Fruit fly (Drosophila melanogaster) whole organism, pupa: ENCODE data around the gene PIG-L.

ENCODE experiments used
- CG14655 ChIP-seq: fragments of 200-800 bp; sonication (Bioruptor generic); optimal IDR thresholded peaks from 3 replicates; lab custom pipeline; 2017; ENCODE audit warnings: mild to moderate bottlenecking, missing biosample characterization, missing genetic modification reagents, missing genetic modification characterization
- CG15710 ChIP-seq: fragments of 200-800 bp; sonication (Bioruptor generic); optimal IDR thresholded peaks from 2 replicates; lab custom pipeline; 2018; ENCODE audit warnings: missing biosample characterization, mild to moderate bottlenecking, missing genetic modification characterization, moderate library complexity
- CG34367 ChIP-seq: fragments of 200-800 bp; sonication (Bioruptor generic); optimal IDR thresholded peaks from 2 replicates; lab custom pipeline; 2018; ENCODE audit warnings: missing biosample characterization, mild to moderate bottlenecking, missing genetic modification characterization
- CG8159 ChIP-seq: fragments of 200-800 bp; sonication (Bioruptor generic); optimal IDR thresholded peaks from 3 replicates; lab custom pipeline; 2018; ENCODE audit warnings: missing biosample characterization, mild to moderate bottlenecking, missing genetic modification characterization, moderate library complexity
- CG9948 ChIP-seq: fragments of 200-800 bp; sonication (Bioruptor generic); optimal IDR thresholded peaks from 2 replicates; lab custom pipeline; 2018; ENCODE audit warnings: missing biosample characterization, mild to moderate bottlenecking, missing genetic modification characterization, moderate library complexity
- D1 ChIP-seq: fragments of 200-800 bp; sonication (Bioruptor generic); optimal IDR thresholded peaks from 2 replicates; lab custom pipeline; 2018; ENCODE audit warnings: missing biosample characterization, mild to moderate bottlenecking, missing genetic modification characterization, moderate library complexity
- Pif1B ChIP-seq: fragments of 200-800 bp; sonication (Bioruptor generic); optimal IDR thresholded peaks from 3 replicates; lab custom pipeline; 2016; ENCODE audit warnings: missing biosample characterization, missing genetic modification characterization
- rn ChIP-seq: fragments of 200-800 bp; sonication (Bioruptor generic); IDR thresholded peaks from 2 replicates; pipeline ENCODE4 v1.3.6; 2022; ENCODE audit warnings: missing biosample characterization, missing genetic modification characterization

- TF ChIP-seq rn (GFP tag; lab: Robert Waterston, UW) = no peak
- no peak for TF ChIP-seq CG14655 (GFP tag; lab: Kevin White, UChicago)
- TF ChIP-seq CG9948 (tag; lab: Kevin White, UChicago) = no peak
- TF ChIP-seq CG34367 (tag; lab: Kevin White, UChicago) = no peak
- no peak for TF ChIP-seq CG15710 (tag; lab: Kevin White, UChicago)
- no peak for TF ChIP-seq CG8159 (tag; lab: Kevin White, UChicago)
- TF ChIP-seq D1 (tag; lab: Kevin White, UChicago) = no peak
- no peak for TF ChIP-seq Pif1B (GFP tag; lab: Kevin White, UChicago)
Observed at dm6 chr3R:19968695-19969094, 52.4 kb downstream of the PIG-L start.
